Worm (Caenorhabditis elegans) whole organism, midembryonic: Measurements from ENCODE around the gene ZK1098.12.

Experiments
- T22C8.4 ChIP-seq: fragments of 200-800 bp; sonication (Bioruptor generic); IDR thresholded peaks from 2 replicates; pipeline ENCODE4 v1.3.6; 2022; ENCODE audit warnings: missing genetic modification characterization, missing compliant biosample characterization
- cog-1 ChIP-seq: sonication (generic microtip); optimal IDR thresholded peaks from 2 replicates; lab custom pipeline; 2016; ENCODE audit warnings: missing genetic modification characterization, missing compliant biosample characterization
- flt-1 ChIP-seq: fragments of 200-800 bp; sonication (Bioruptor generic); IDR thresholded peaks from 2 replicates; pipeline ENCODE4 v1.3.6; 2022; ENCODE audit warnings: missing genetic modification characterization, missing compliant biosample characterization
- klf-2 ChIP-seq: fragments of 200-800 bp; sonication (Bioruptor generic); conservative IDR thresholded peaks from 2 replicates; pipeline ENCODE4 v1.3.6; 2022; ENCODE audit warnings: missing genetic modification reagents, missing genetic modification characterization, missing compliant biosample characterization
- tab-1 ChIP-seq: fragments of 200-800 bp; sonication (Bioruptor generic); IDR thresholded peaks from 2 replicates; pipeline ENCODE4 v1.3.6; 2022; ENCODE audit warnings: missing genetic modification characterization, missing compliant biosample characterization
- ztf-29 ChIP-seq: fragments of 200-800 bp; sonication (Bioruptor generic); IDR thresholded peaks from 2 replicates; pipeline ENCODE4 v1.3.6; 2022; ENCODE audit warnings: missing genetic modification reagents, missing genetic modification characterization, missing compliant biosample characterization

DNA sequence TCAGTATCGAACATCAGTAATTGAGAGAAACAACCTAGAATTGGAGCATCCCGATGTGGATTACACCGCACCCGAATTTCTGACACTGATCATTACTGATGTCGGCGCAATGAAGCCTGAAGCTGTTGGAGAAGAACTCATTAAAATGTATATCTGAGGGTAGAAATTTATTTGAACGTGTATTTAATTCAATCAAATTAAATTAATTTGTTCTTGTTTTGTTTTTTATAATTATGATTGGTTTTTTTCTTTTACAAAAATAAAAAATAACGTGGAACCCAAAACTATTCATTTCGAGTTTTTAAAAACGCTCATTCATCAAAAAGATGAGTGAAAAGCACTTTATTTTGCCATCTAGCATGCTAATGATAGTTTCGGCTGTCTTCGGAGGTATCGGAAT, 795 bp upstream of the ZK1098.12 start, which contains the start of gene ZK1098.9:
- no peak for TF ChIP-seq cog-1 (tag; lab: Kevin White, UChicago)
- no peak for TF ChIP-seq klf-2 (GFP tag; lab: Robert Waterston, UW)
- no peak for TF ChIP-seq T22C8.4 (GFP tag; lab: Robert Waterston, UW)
- TF ChIP-seq ztf-29 (GFP tag; lab: Robert Waterston, UW), result no peak
- TF ChIP-seq flt-1 (GFP tag; lab: Robert Waterston, UW), result no peak
- TF ChIP-seq tab-1, result no peak
